Worm (Caenorhabditis elegans) whole organism, L4/young adult: Measurements from ENCODE around the gene aqp-4.
A peak's percentile ranks its signal among the peaks of the same experiment; 100 is the strongest.

Source experiments
- W03F9.2 ChIP-seq: fragments of 150-350 bp; optimal IDR thresholded peaks from 2 replicates; lab custom pipeline; 2014; ENCODE audit warnings: missing biosample characterization, missing genetic modification characterization
- dao-5 ChIP-seq: sonication (generic microtip); optimal IDR thresholded peaks from 2 replicates; lab custom pipeline; 2016; ENCODE audit warnings: missing genotype, missing genetic modification characterization, moderate library complexity, missing compliant biosample characterization
- him-1 ChIP-seq: sonication (generic microtip); optimal IDR thresholded peaks from 2 replicates; lab custom pipeline; 2016; ENCODE audit warnings: missing genotype, missing genetic modification reagents, missing genetic modification characterization, missing compliant biosample characterization

The aqp-4 gene

DNA sequence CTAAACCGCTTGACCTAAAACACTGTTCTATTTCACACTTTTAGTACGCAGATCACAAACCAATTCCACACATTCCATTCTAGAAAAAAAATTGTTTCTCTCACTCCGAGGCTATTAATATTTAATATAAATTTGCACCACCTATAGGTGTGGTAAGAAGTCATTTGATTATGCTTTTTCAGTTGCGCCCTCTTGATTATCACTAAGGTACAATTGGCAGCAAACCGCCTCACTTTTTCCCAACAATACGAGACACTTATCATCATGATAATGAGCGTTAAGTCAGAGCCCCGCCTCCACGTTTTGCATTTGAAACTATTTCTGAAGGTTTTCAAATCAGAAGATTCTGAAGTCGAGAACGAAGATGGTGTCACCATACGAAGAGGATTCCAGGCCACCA, at the start of gene aqp-4:
aqp-4 (plus strand) TSS at position 270 of the 400 bp plus-strand sequence.
- no peak for TF ChIP-seq dao-5
- TF ChIP-seq W03F9.2 (tag; lab: Kevin White, UChicago) = no peak
- no peak for TF ChIP-seq him-1 (tag; lab: Kevin White, UChicago)

ce11 chrV:9689364-9689763, 48.0 kb upstream of the aqp-4 start:
- no peak for TF ChIP-seq dao-5
- no peak for TF ChIP-seq W03F9.2 (tag; lab: Kevin White, UChicago)
- no peak for TF ChIP-seq him-1 (tag; lab: Kevin White, UChicago)

DNA sequence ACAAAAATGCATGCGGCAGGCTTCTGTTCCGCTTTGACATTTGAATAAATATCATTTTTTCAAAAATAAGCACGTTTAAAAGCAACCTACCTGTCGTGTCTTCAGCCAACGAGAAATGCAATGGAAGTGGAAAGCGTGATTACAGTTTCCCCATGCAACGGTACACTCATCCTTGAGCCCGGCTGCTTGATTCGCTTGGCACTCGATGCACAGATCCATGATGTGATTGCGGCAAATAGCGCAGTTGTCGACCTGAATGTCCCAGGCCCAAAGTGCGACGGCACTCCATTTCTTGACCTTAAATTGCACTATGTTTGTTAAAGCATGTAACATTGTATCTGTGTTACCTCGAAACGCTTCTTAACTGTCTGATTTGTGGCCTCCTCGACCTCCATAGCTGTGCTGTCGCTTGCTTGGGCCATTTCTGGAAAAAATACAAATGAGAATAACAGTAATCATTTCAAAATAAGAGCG, 47.2 kb upstream of the aqp-4 start, which contains the start of gene rbx-1:
rbx-1 (minus strand) TSS at position 424 of the 474 bp plus-strand sequence.
- TF ChIP-seq him-1 (tag; lab: Kevin White, UChicago) (no peak), W03F9.2 (tag; lab: Kevin White, UChicago) (no peak), dao-5 (no peak)

DNA sequence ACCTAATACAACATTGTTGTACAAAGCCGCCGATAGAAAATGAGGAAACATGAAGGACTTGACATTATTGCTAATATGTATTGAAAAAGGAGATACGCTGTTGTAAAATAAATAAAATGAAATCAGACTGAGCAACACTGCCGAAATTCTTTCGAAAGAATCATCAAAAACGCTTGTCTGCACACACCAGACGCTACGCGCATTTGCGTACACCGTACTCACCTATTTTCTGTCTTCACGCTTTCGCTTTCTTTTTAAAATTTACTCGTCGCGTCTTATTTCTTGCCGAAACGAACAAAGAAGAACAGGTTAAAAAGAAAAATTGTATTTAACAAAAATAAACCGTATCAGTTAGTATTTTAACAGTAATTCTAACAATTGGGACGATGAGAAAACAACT, 46.6 kb upstream of the aqp-4 start:
- TF ChIP-seq W03F9.2 (tag; lab: Kevin White, UChicago) = peak; percentile 84
- no peak for TF ChIP-seq him-1 (tag; lab: Kevin White, UChicago)
- TF ChIP-seq dao-5 = no peak

DNA sequence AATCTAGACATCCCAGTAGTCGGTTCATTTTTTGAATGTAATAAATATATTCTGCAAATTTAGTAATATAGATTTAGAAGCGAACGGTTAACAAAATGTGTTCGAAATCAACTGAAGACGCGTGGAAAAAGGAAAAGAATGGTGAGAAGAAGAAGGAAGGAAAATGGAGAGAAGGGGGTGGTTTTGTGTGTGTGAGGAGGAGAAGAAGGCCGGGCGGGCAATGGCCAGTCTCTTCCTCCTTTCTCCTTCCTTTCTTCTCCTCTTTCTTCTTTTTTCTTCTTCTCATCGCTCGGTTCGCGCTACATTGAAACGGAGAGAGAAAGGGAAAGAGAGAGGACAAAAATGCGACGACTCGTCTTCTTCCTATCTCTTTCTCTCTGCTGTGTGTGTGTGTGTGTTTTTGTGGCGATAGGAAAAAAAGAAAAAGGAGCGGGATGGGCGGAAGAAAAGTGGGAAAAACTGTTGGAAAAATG, 45.2 kb upstream of the aqp-4 start, which contains the start of gene ztf-9:
ztf-9 (minus strand) TSS at position 51 of the 473 bp plus-strand sequence.
- TF ChIP-seq dao-5 (no peak), him-1 (tag; lab: Kevin White, UChicago) (peak; percentile 4)

ce11 chrV:9692649-9693112, 44.7 kb upstream of the aqp-4 start, which contains the start of gene ZK287.7:
Gene ZK287.7, plus strand, starts transcription at chrV:9693062.
- no peak for TF ChIP-seq dao-5
- TF ChIP-seq him-1 (tag; lab: Kevin White, UChicago) = no peak
- no peak for TF ChIP-seq W03F9.2 (tag; lab: Kevin White, UChicago)

DNA sequence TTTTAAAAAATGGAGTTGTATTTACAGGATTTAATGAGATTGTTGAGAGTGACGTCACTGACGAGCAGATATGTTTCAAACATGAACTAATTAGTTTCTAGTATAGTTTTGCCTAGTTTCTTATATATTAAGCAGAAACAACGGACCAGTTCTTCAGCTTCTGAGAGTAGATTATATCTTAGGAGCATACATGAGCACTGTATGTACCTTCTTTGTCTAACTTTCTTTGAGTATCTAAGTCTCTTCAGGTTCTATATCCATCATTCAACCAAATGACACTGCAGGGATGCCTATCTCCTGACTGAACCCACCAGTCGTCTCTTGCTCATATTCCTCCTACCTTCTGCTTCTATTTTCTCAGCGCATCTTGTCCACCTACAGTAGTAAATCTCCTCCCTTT, 40.6 kb upstream of the aqp-4 start, which contains the start of gene her-1:
her-1 (plus strand) TSS at position 301 of the 400 bp plus-strand sequence.
- TF ChIP-seq W03F9.2 (tag; lab: Kevin White, UChicago) = no peak
- TF ChIP-seq dao-5 = no peak
- TF ChIP-seq him-1 (tag; lab: Kevin White, UChicago) = no peak

DNA sequence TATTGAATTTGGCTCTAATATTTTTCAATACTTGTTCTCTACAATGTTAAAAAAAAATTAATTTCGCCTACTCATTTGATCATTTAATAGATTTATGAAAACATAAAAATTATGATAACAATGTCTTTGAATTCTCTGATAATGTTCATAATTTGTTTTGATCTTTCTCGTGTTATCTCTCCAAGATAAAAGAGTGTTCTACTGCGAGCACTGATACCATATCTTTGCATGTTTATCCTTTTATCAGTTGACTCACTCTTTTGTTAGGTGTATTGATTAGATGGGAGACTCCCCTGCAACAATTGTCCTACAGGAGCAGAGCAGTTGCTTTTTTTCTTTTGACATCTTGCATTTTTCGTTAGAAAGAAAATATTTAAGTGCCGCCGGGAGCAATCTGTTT, 38.1 kb upstream of the aqp-4 start:
- no peak for TF ChIP-seq W03F9.2 (tag; lab: Kevin White, UChicago)
- TF ChIP-seq dao-5 = no peak
- no peak for TF ChIP-seq him-1 (tag; lab: Kevin White, UChicago)

DNA sequence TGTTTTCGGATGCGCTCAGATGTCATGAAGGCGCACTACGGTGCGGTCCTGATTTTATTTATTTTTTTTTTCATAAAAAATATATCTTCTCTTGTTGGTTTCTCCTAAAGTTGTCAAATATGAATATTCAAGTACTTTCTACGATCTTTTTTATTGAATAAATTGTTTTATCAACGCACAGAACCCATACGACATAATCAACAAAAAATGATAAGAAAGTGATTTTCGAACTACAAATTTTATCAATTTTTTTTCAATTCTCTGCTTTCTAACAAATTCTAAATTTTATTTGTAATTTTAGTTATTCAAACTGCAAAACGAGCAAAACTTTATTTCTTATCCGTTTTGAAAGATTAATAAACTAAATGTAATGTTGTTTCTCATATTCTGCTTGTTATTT, 35.5 kb upstream of the aqp-4 start:
- no peak for TF ChIP-seq dao-5

- TF ChIP-seq him-1 (tag; lab: Kevin White, UChicago) (no peak), dao-5 (no peak), W03F9.2 (tag; lab: Kevin White, UChicago) (no peak)
Measured at ce11 chrV:9702755-9703154, 34.6 kb upstream of the aqp-4 start, which contains the start of gene xbx-6. Gene xbx-6, plus strand, starts transcription at chrV:9703055.

- no peak for TF ChIP-seq W03F9.2 (tag; lab: Kevin White, UChicago)
- TF ChIP-seq him-1 (tag; lab: Kevin White, UChicago) = no peak
- TF ChIP-seq dao-5 = no peak
Measured at ce11 chrV:9703549-9703948, 33.8 kb upstream of the aqp-4 start.

DNA sequence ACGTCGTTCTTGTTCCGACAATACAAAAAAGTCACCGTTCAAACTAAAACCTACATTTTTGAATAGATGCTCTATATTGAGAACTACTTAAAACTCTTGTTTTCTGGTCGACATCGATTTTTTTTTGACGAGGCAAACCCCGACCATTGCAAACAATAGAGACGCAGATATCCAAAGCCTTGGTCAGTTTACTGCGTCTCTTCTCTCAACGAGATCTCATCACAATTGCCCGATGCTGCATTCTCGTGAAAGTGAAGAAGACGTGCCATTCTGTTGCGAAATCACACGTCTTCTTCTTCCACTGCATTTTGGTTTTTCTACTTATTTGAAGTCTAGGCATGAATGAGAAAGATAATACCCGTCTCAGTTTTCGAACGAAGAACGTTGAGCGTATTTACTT, 33.0 kb upstream of the aqp-4 start:
- no peak for TF ChIP-seq dao-5
- no peak for TF ChIP-seq him-1 (tag; lab: Kevin White, UChicago)
- no peak for TF ChIP-seq W03F9.2 (tag; lab: Kevin White, UChicago)

- TF ChIP-seq W03F9.2 (tag; lab: Kevin White, UChicago) (no peak), dao-5 (no peak), him-1 (tag; lab: Kevin White, UChicago) (no peak)
Measured at ce11 chrV:9706592-9706991, 30.8 kb upstream of the aqp-4 start.

DNA sequence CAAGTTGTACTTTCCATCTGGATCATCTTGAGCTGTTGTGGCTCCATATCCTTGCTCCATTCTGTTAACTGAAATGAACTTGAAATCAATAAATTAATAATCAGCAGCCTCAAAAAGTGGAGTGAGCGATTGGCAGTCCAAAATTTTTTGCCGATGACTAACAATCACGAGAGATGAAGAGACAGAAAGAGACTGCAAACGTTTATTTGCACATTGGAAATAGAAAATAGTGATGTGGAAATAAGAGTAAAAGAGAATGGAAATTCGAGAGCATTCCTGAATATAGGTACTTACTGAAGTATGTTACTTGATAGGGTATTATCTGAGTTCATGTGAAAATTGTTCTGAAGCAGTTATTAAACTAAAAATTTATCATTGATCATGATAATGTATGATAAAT, 27.6 kb upstream of the aqp-4 start, which contains the start of gene tag-120:
tag-120 (minus strand) TSS at position 68 of the 400 bp plus-strand sequence.
- no peak for TF ChIP-seq him-1 (tag; lab: Kevin White, UChicago)
- no peak for TF ChIP-seq dao-5
- TF ChIP-seq W03F9.2 (tag; lab: Kevin White, UChicago) = no peak

ce11 chrV:9711174-9711573, 26.2 kb upstream of the aqp-4 start:
- TF ChIP-seq him-1 (tag; lab: Kevin White, UChicago) (no peak), dao-5 (no peak), W03F9.2 (tag; lab: Kevin White, UChicago) (no peak)
